Fruit fly (Drosophila melanogaster): ENCODE measurements around the gene CG15172.

CG15172 gene

DNA sequence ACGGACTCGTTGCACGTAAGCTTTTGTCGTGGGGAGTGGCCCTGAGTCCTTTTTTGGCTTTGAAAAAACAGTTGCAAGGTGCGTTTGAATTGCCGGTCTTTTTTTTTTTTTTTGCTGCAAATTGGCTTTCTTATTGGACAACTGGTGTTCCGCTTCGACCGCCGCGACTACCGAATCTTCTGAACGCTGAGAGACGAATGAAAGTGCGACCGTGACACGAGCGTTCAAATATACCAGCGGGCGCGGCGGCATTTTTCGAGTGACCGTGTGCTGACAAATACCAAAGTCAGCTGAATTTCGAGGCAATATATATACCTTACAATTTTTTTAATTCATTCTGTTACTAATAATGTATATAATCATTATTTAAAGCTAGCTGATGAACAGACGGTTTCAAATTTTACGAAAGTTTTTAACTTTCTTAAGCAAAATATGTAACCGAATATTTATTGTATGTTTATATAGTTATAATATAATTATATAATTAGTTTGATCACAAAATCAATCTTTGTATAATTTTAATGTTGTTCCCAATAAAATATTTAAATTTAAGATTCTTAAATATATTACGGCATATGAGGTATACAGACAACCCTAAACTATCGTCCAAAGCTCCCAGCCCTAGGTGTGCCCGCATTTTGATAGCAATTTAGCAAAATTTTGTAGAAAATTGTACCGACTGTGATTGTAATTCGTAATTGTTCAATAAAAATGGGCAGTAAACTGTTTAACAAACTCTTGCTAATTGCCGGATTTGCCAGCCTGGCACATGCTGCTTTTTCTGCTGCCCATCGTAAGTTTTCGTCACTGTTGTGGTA is 34.9 kb upstream of the CG15172 start, which contains the start of the genes Swip-1 and EMC5 (continued):
- TF ChIP-seq CG14965 (GFP tag; optimal IDR thresholded peaks at IDR 0.05; ENCODE audit: borderline replicate concordance) (no peak), CG31441 (GFP tag; IDR thresholded peaks at IDR 0.05) (peak; percentile 83), tin (GFP tag; optimal IDR thresholded peaks at IDR 0.05) (peak; percentile 56), nerfin-2 (GFP tag; IDR thresholded peaks at IDR 0.05; ENCODE audit: partially characterized antibody) (no peak), Hmx (GFP tag; optimal IDR thresholded peaks at IDR 0.05) (no peak), CG10431 (GFP tag; optimal IDR thresholded peaks at IDR 0.05) (peak; percentile 58), CkIIα-i1 (GFP tag; IDR thresholded peaks at IDR 0.05) (no peak), chm (GFP tag; IDR thresholded peaks at IDR 0.05) (peak; percentile 87), CG7556 (GFP tag; optimal IDR thresholded peaks at IDR 0.05) (peak; percentile 62), CG1792 (GFP tag; optimal IDR thresholded peaks at IDR 0.05) (no peak), CG5245 (GFP tag; optimal IDR thresholded peaks at IDR 0.05) (peak; percentile 19), CG9817 (tag; optimal IDR thresholded peaks at IDR 0.05) (peak; percentile 60), Opbp (GFP tag; IDR thresholded peaks at IDR 0.05; ENCODE audit: partially characterized antibody) (peak; percentile 41; the same call in 2 of the 3 replicates), ham (GFP tag; IDR thresholded peaks at IDR 0.05) (no peak), slbo (GFP tag; IDR thresholded peaks at IDR 0.05) (peak; percentile 85), nau (GFP tag; optimal IDR thresholded peaks at IDR 0.05) (no peak), HLH4C (GFP tag; IDR thresholded peaks at IDR 0.05; ENCODE audit: partially characterized antibody) (peak; percentile 53; the same call in 1 of the 3 replicates), hkb (optimal IDR thresholded peaks at IDR 0.05) (no peak), hkb (GFP tag; IDR thresholded peaks at IDR 0.05) (no peak), CG17361 (GFP tag; IDR thresholded peaks at IDR 0.05) (peak; percentile 89), cato (GFP tag; optimal IDR thresholded peaks at IDR 0.05; ENCODE audit: borderline replicate concordance) (peak; percentile 26), trh (GFP tag; optimal IDR thresholded peaks at IDR 0.05) (peak; percentile 51), sens-2 (GFP tag; IDR thresholded peaks at IDR 0.05) (no peak), rib (GFP tag; IDR thresholded peaks at IDR 0.05) (0 out of 2 replicates have a peak, but pooled peaks have one; percentile 20), MBD-R2 (GFP tag; IDR thresholded peaks at IDR 0.05) (peak; percentile 81), hb (GFP tag; IDR thresholded peaks at IDR 0.05; ENCODE audit: partially characterized antibody) (peak; percentile 42; the same call in 1 of the 3 replicates), CG15011 (GFP tag; optimal IDR thresholded peaks at IDR 0.05) (no peak), Hr39 (optimal IDR thresholded peaks at IDR 0.05) (no peak), fd102C (GFP tag; optimal IDR thresholded peaks at IDR 0.05) (no peak), ken (GFP tag; IDR thresholded peaks at IDR 0.05) (peak; percentile 67; the same call in 2 of the 3 replicates), CG17186 (GFP tag; optimal IDR thresholded peaks at IDR 0.05) (peak; percentile 28), Dref (GFP tag; IDR thresholded peaks at IDR 0.05) (no peak), ro (GFP tag; IDR thresholded peaks at IDR 0.05) (no peak), CG2129 (GFP tag; IDR thresholded peaks at IDR 0.05; ENCODE audit: partially characterized antibody) (0 out of 2 replicates have a peak, but pooled peaks have one; percentile 12), hth (optimal IDR thresholded peaks at IDR 0.05) (no peak), jigr1 (GFP tag; IDR thresholded peaks at IDR 0.05) (peak; percentile 20; the same call in 1 of the 3 replicates), HLHmδ (GFP tag; optimal IDR thresholded peaks at IDR 0.05) (peak; percentile 69), fu2 (GFP tag; optimal IDR thresholded peaks at IDR 0.05) (no peak), CG8944 (GFP tag; optimal IDR thresholded peaks at IDR 0.05) (no peak), Asciz (GFP tag; optimal IDR thresholded peaks at IDR 0.05) (no peak), CG2712 (tag; optimal IDR thresholded peaks at IDR 0.05) (peak; percentile 80), Scr (GFP tag; IDR thresholded peaks at IDR 0.05; ENCODE audit: partially characterized antibody) (peak; percentile 71), Taf1 (GFP tag; IDR thresholded peaks at IDR 0.05) (0 out of 2 replicates have a peak, but pooled peaks have one; percentile 5), CG15696 (tag; optimal IDR thresholded peaks at IDR 0.05) (peak; percentile 60), gsb (GFP tag; IDR thresholded peaks at IDR 0.05) (no peak), CG11695 (GFP tag; IDR thresholded peaks at IDR 0.05) (no peak), scrt (GFP tag; optimal IDR thresholded peaks at IDR 0.05) (peak; percentile 33), CG5180 (GFP tag; optimal IDR thresholded peaks at IDR 0.05) (no peak), psq (GFP tag; optimal IDR thresholded peaks at IDR 0.05) (no peak)
